Fruit fly (Drosophila melanogaster): ENCODE data around the gene CG17211.

DNA sequence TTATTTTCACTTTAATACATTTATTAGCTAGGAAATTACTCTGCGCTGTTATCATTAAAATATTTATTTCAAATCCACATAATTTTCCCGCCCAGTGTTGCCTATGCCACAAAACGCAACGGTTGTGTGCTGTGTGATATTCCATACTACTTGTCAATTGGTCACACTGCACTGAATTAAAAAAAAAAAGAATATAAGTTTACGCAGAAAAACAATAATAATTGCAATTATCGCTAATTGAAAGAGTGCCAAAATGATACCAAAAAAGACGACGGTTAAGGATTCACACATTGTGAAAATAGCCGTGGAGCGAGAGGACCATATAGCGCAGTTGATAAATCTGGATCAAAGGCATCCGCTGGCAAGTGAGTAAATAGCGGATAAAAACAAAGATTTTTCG is 16.5 kb upstream of the CG17211 start, which contains the start of gene Ced-12:
- TF ChIP-seq Eip74EF (GFP tag; optimal IDR thresholded peaks at IDR 0.05) (no peak), CG2875 (GFP tag; optimal IDR thresholded peaks at IDR 0.05) (no peak), lilli (GFP tag; optimal IDR thresholded peaks at IDR 0.05) (no peak), CG9215 (GFP tag; IDR thresholded peaks at IDR 0.05) (no peak), sens-2 (GFP tag; IDR thresholded peaks at IDR 0.05) (no peak), z (GFP tag; IDR thresholded peaks at IDR 0.05) (no peak), Doc3 (GFP tag; IDR thresholded peaks at IDR 0.05; ENCODE audit: partially characterized antibody) (no peak), Hmx (GFP tag; optimal IDR thresholded peaks at IDR 0.05) (no peak), CG14050 (GFP tag; IDR thresholded peaks at IDR 0.05) (no peak), CG3847 (GFP tag; IDR thresholded peaks at IDR 0.05) (no peak), eyg (GFP tag; optimal IDR thresholded peaks at IDR 0.05) (no peak), lab (GFP tag; optimal IDR thresholded peaks at IDR 0.05) (no peak)

Measured in whole organism, embryonic.